Worm (Caenorhabditis elegans) whole organism, L4 larva: ENCODE data around the gene srbc-79.

Experiments
- F10B5.3 ChIP-seq: sonication (generic microtip); optimal IDR thresholded peaks from 2 replicates; lab custom pipeline; 2016; ENCODE audit warnings: mild to moderate bottlenecking, missing genetic modification characterization, missing compliant biosample characterization
- F49E8.2 ChIP-seq: sonication (generic microtip); optimal IDR thresholded peaks from 2 replicates; lab custom pipeline; 2016; ENCODE audit warnings: missing compliant biosample characterization, mild to moderate bottlenecking, missing genetic modification characterization, borderline replicate concordance
- R02D3.7 ChIP-seq: fragments of 150-350 bp; sonication (generic microtip); optimal IDR thresholded peaks from 3 replicates; lab custom pipeline; 2014; ENCODE audit warnings: missing biosample characterization, missing genetic modification characterization
- T26A8.4 ChIP-seq: fragments of 200-800 bp; sonication (Bioruptor generic); IDR thresholded peaks from 2 replicates; pipeline ENCODE4 v1.3.6; 2022; ENCODE audit warnings: missing genetic modification characterization, missing compliant biosample characterization
- Y75B8A.6 ChIP-seq: fragments of 200-800 bp; sonication (Bioruptor generic); IDR thresholded peaks from 2 replicates; pipeline ENCODE4 v1.3.6; 2022; ENCODE audit warnings: missing genetic modification reagents, missing genetic modification characterization, missing compliant biosample characterization
- ZK546.5 ChIP-seq, 2 experiments: sonication (generic microtip); optimal IDR thresholded peaks; 2 replicates each; lab custom pipeline; 2017; ENCODE audit warnings: missing biosample characterization in 2 of 2, missing genetic modification characterization in 2 of 2
- aly-2 ChIP-seq: sonication (generic microtip); optimal IDR thresholded peaks from 2 replicates; lab custom pipeline; 2018; ENCODE audit warnings: missing biosample characterization, missing genetic modification characterization
- ceh-44 ChIP-seq: fragments of 200-800 bp; sonication (Bioruptor generic); IDR thresholded peaks from 2 replicates; pipeline ENCODE4 v1.3.6; 2022; ENCODE audit warnings: missing genetic modification reagents, missing genetic modification characterization, missing compliant biosample characterization
- ceh-62 ChIP-seq: sonication (generic microtip); optimal IDR thresholded peaks from 2 replicates; lab custom pipeline; 2017; ENCODE audit warnings: missing biosample characterization, missing genetic modification characterization
- ceh-82 ChIP-seq: sonication (generic microtip); optimal IDR thresholded peaks from 2 replicates; lab custom pipeline; 2017; ENCODE audit warnings: missing biosample characterization, missing genetic modification characterization
- cey-2 ChIP-seq: sonication (generic microtip); optimal IDR thresholded peaks from 3 replicates; lab custom pipeline; 2017; ENCODE audit warnings: missing genetic modification characterization, mild to moderate bottlenecking, missing compliant biosample characterization, antibody characterized with exemption, borderline replicate concordance; ENCODE audit not compliant: insufficient read depth
- dmd-6 ChIP-seq: fragments of 200-800 bp; sonication (Bioruptor generic); IDR thresholded peaks from 2 replicates; pipeline ENCODE4 v1.3.6; 2022; ENCODE audit warnings: missing genetic modification reagents, missing genetic modification characterization, missing compliant biosample characterization
- dmd-8 ChIP-seq: fragments of 200-800 bp; sonication (Bioruptor generic); IDR thresholded peaks from 2 replicates; pipeline ENCODE4 v1.3.6; 2022; ENCODE audit warnings: missing genetic modification characterization, missing compliant biosample characterization
- dpl-1 ChIP-seq: fragments of 150-350 bp; optimal IDR thresholded peaks from 2 replicates; lab custom pipeline; 2014; ENCODE audit warnings: missing biosample characterization, missing genetic modification reagents, missing genetic modification characterization
- duxl-1 ChIP-seq: sonication (generic microtip); optimal IDR thresholded peaks from 2 replicates; lab custom pipeline; 2016; ENCODE audit warnings: mild to moderate bottlenecking, missing genetic modification characterization, moderate library complexity, missing compliant biosample characterization; ENCODE audit not compliant: poor library complexity
- dve-1 ChIP-seq: sonication (generic microtip); optimal IDR thresholded peaks from 2 replicates; lab custom pipeline; 2017; ENCODE audit warnings: antibody characterized with exemption, mild to moderate bottlenecking, missing genetic modification characterization, missing compliant biosample characterization; ENCODE audit not compliant: insufficient read depth
- egl-43 ChIP-seq: fragments of 200-800 bp; sonication (Bioruptor generic); IDR thresholded peaks from 2 replicates; pipeline ENCODE4 v1.3.6; 2022; ENCODE audit warnings: missing genetic modification reagents, missing genetic modification characterization, missing compliant biosample characterization
- gei-8 ChIP-seq: fragments of 200-800 bp; sonication (Bioruptor generic); optimal IDR thresholded peaks from 2 replicates; lab custom pipeline; 2018; ENCODE audit warnings: mild to moderate bottlenecking, missing genetic modification characterization, missing compliant biosample characterization
- hif-1 ChIP-seq, 2 experiments: sonication (generic microtip); optimal IDR thresholded peaks; 2 replicates each; lab custom pipeline; 2016 to 2017; ENCODE audit warnings: missing compliant biosample characterization in 2 of 2, missing genetic modification characterization in 2 of 2, missing genetic modification reagents in 2 of 2, missing genotype in 2 of 2, mild to moderate bottlenecking in 1 of 2
- hlh-11 ChIP-seq: fragments of 200-800 bp; sonication (Bioruptor generic); optimal IDR thresholded peaks from 2 replicates; lab custom pipeline; 2018; ENCODE audit warnings: mild to moderate bottlenecking, missing genetic modification characterization, missing compliant biosample characterization
- hlh-30 ChIP-seq: sonication (generic microtip); optimal IDR thresholded peaks from 2 replicates; lab custom pipeline; 2017; ENCODE audit warnings: antibody characterized with exemption, mild to moderate bottlenecking, missing genetic modification characterization, missing compliant biosample characterization; ENCODE audit not compliant: insufficient read depth
- lin-1 ChIP-seq: fragments of 200-800 bp; sonication (Bioruptor generic); IDR thresholded peaks from 2 replicates; pipeline ENCODE4 v1.3.6; 2022; ENCODE audit warnings: missing genetic modification reagents, missing genetic modification characterization, missing compliant biosample characterization
- lin-13 ChIP-seq: fragments of 150-350 bp; optimal IDR thresholded peaks from 2 replicates; lab custom pipeline; 2014; ENCODE audit warnings: missing biosample characterization, missing genetic modification reagents, missing genetic modification characterization
- lin-15B ChIP-seq: fragments of 150-350 bp; sonication (generic microtip); optimal IDR thresholded peaks from 3 replicates; lab custom pipeline; 2014; ENCODE audit warnings: missing biosample characterization, missing genetic modification characterization
- lin-38 ChIP-seq: fragments of 200-800 bp; sonication (Bioruptor generic); IDR thresholded peaks from 2 replicates; pipeline ENCODE4 v1.3.6; 2022; ENCODE audit warnings: missing genetic modification reagents, missing genetic modification characterization, missing compliant biosample characterization
- lsy-2 ChIP-seq, 2 experiments: fragments of 150-350 bp in 1 of 2; sonication (generic microtip) in 1 of 2; optimal IDR thresholded peaks; 2 replicates each; lab custom pipeline; 2014 to 2017; ENCODE audit warnings: missing biosample characterization in 2 of 2, missing genetic modification characterization in 2 of 2
- madf-5 ChIP-seq, 2 experiments: fragments of 200-800 bp; sonication (Bioruptor generic); IDR thresholded peaks; 2 replicates each; pipeline ENCODE4 v1.3.6; 2022; ENCODE audit warnings: missing compliant biosample characterization in 2 of 2, missing genetic modification characterization in 2 of 2
- mdt-29 ChIP-seq: fragments of 200-800 bp; sonication (Bioruptor generic); IDR thresholded peaks from 2 replicates; pipeline ENCODE4 v1.3.6; 2022; ENCODE audit warnings: missing genetic modification reagents, missing genetic modification characterization, missing compliant biosample characterization
- mep-1 ChIP-seq: fragments of 150-350 bp; sonication (generic microtip); optimal IDR thresholded peaks from 3 replicates; lab custom pipeline; 2014; ENCODE audit warnings: missing biosample characterization, missing genetic modification characterization
- mxl-3 ChIP-seq: fragments of 200-800 bp; sonication (Bioruptor generic); optimal IDR thresholded peaks from 2 replicates; lab custom pipeline; 2018; ENCODE audit warnings: mild to moderate bottlenecking, missing genetic modification characterization, missing compliant biosample characterization
- nhr-6 ChIP-seq: fragments of 150-350 bp; optimal IDR thresholded peaks from 2 replicates; lab custom pipeline; 2014; ENCODE audit warnings: missing biosample characterization, missing genetic modification characterization
- nhr-76 ChIP-seq: fragments of 150-350 bp; optimal IDR thresholded peaks from 2 replicates; lab custom pipeline; 2014; ENCODE audit warnings: missing biosample characterization, missing genetic modification characterization
- pha-4 ChIP-seq, 2 experiments: fragments of 150-350 bp in 1 of 2; fragments of 200-800 bp in 1 of 2; sonication (Bioruptor generic) in 1 of 2; IDR thresholded peaks in 1 of 2; optimal IDR thresholded peaks in 1 of 2; 2 replicates each; pipeline versions ENCODE4 v1.3.6 to Lab custom; 2014 to 2022; ENCODE audit warnings: missing genetic modification characterization in 2 of 2, missing genetic modification reagents in 2 of 2, missing biosample characterization in 1 of 2, missing compliant biosample characterization in 1 of 2
- pqm-1 ChIP-seq: sonication (generic microtip); optimal IDR thresholded peaks from 2 replicates; lab custom pipeline; 2017; ENCODE audit warnings: missing biosample characterization, missing genetic modification characterization
- sdz-12 ChIP-seq: fragments of 200-800 bp; sonication (Bioruptor generic); optimal IDR thresholded peaks from 2 replicates; lab custom pipeline; 2018; ENCODE audit warnings: mild to moderate bottlenecking, missing genetic modification characterization, missing compliant biosample characterization
- snpc-1.2 ChIP-seq: fragments of 200-800 bp; sonication (Bioruptor generic); IDR thresholded peaks from 2 replicates; pipeline ENCODE4 v1.3.6; 2022; ENCODE audit warnings: missing genetic modification reagents, missing genetic modification characterization, missing compliant biosample characterization
- tra-1 ChIP-seq: fragments of 200-800 bp; sonication (Bioruptor generic); IDR thresholded peaks from 2 replicates; pipeline ENCODE4 v1.3.6; 2022; ENCODE audit warnings: missing genetic modification reagents, missing genetic modification characterization, missing compliant biosample characterization
- unc-62 ChIP-seq, 3 experiments: fragments of 150-350 bp in 1 of 3; sonication (generic microtip); optimal IDR thresholded peaks in 2 of 3; peaks in 1 of 3; 1 replicate in 1 of 3; 2 replicates in 2 of 3; lab custom pipeline; 2014 to 2017; ENCODE audit warnings: missing biosample characterization in 3 of 3, missing genetic modification characterization in 3 of 3, missing genetic modification reagents in 3 of 3, missing genotype in 1 of 3
- zag-1 ChIP-seq: fragments of 150-350 bp; optimal IDR thresholded peaks from 2 replicates; lab custom pipeline; 2014; ENCODE audit warnings: missing biosample characterization, missing genetic modification characterization
- zip-11 ChIP-seq: fragments of 200-800 bp; sonication (Bioruptor generic); IDR thresholded peaks from 2 replicates; pipeline ENCODE4 v1.3.6; 2022; ENCODE audit warnings: missing genetic modification characterization, missing compliant biosample characterization
- zip-2 ChIP-seq: fragments of 150-350 bp; optimal IDR thresholded peaks from 2 replicates; lab custom pipeline; 2014; ENCODE audit warnings: missing biosample characterization, missing genetic modification characterization

The srbc-79 gene

ce11 chrV:20493271-20494231 lies 1.3 kb upstream of the srbc-79 start, which contains the start of gene B0250.5 (continued):
- TF ChIP-seq nhr-6 (no peak), cey-2 (no peak), lin-15B (tag; lab: Kevin White, UChicago) (no peak), hif-1 (tag; optimal IDR thresholded peaks at IDR 0.05; lab: Kevin White, UChicago) (peak in 1 of 2 experiments; percentile 35), zip-2 (no peak), hlh-30 (tag; lab: Kevin White, UChicago) (peak; percentile 35), sdz-12 (GFP tag; lab: Kevin White, UChicago) (no peak), tra-1 (GFP tag; lab: Robert Waterston, UW) (no peak), ceh-44 (GFP tag; lab: Robert Waterston, UW) (no peak), hlh-11 (no peak), dpl-1 (GFP tag; lab: Kevin White, UChicago) (peak; percentile 65), snpc-1.2 (GFP tag; lab: Robert Waterston, UW) (no peak), pha-4 (GFP tag; IDR thresholded peaks at IDR 0.05; lab: Robert Waterston, UW) (no peak), pha-4 (tag; optimal IDR thresholded peaks at IDR 0.05; lab: Kevin White, UChicago) (no peak), madf-5 (GFP tag; IDR thresholded peaks at IDR 0.05; lab: Robert Waterston, UW) (no peak), lin-1 (GFP tag; lab: Robert Waterston, UW) (no peak), duxl-1 (tag; lab: Kevin White, UChicago) (peak; percentile 3), dve-1 (tag; lab: Kevin White, UChicago) (peak; percentile 45), nhr-76 (tag; lab: Kevin White, UChicago) (no peak), lin-38 (GFP tag; lab: Robert Waterston, UW) (peak; percentile 21; the same call in 1 of the 2 replicates), R02D3.7 (tag; lab: Kevin White, UChicago) (no peak), Y75B8A.6 (GFP tag; lab: Robert Waterston, UW) (no peak), mep-1 (peak; percentile 17)

- TF ChIP-seq unc-62 (GFP tag; optimal IDR thresholded peaks at IDR 0.05 in 1 of 2; lab: Kevin White, UChicago) = peak in 1 of 2 experiments; percentile 77
- TF ChIP-seq unc-62 (tag; optimal IDR thresholded peaks at IDR 0.05; lab: Kevin White, UChicago) = no peak
- no peak for TF ChIP-seq pqm-1
Measured at ce11 chrV:20489102-20489501, 3.2 kb downstream of the srbc-79 start, which contains the start of gene srbc-78. Gene srbc-78, minus strand, starts transcription at chrV:20489202.

ce11 chrV:20486549-20486948 lies 5.7 kb downstream of the srbc-79 start:
- TF ChIP-seq lsy-2 (tag; optimal IDR thresholded peaks at IDR 0.05; lab: Kevin White, UChicago) (peak in 1 of 2 experiments; percentile 12), lin-13 (GFP tag; lab: Kevin White, UChicago) (no peak), ZK546.5 (tag; optimal IDR thresholded peaks at IDR 0.05; lab: Kevin White, UChicago) (no peak), hlh-30 (tag; lab: Kevin White, UChicago) (peak; percentile 2), dpl-1 (GFP tag; lab: Kevin White, UChicago) (no peak), gei-8 (GFP tag; lab: Kevin White, UChicago) (no peak)

- TF ChIP-seq ceh-82 (no peak), aly-2 (tag; lab: Kevin White, UChicago) (no peak), dmd-8 (GFP tag; lab: Robert Waterston, UW) (no peak), lin-15B (tag; lab: Kevin White, UChicago) (no peak), dpl-1 (GFP tag; lab: Kevin White, UChicago) (no peak), ceh-62 (tag; lab: Kevin White, UChicago) (no peak), F10B5.3 (tag; lab: Kevin White, UChicago) (no peak), F49E8.2 (tag; lab: Kevin White, UChicago) (no peak), zip-11 (GFP tag; lab: Robert Waterston, UW) (no peak), dmd-6 (GFP tag; lab: Robert Waterston, UW) (no peak), sdz-12 (GFP tag; lab: Kevin White, UChicago) (no peak), T26A8.4 (GFP tag; lab: Robert Waterston, UW) (no peak), dve-1 (tag; lab: Kevin White, UChicago) (no peak), mxl-3 (no peak), zag-1 (no peak), hlh-11 (no peak), egl-43 (GFP tag; lab: Robert Waterston, UW) (no peak), Y75B8A.6 (GFP tag; lab: Robert Waterston, UW) (no peak), mdt-29 (no peak)
Measured at ce11 chrV:20485285-20485684, 7.0 kb downstream of the srbc-79 start, which contains the start of gene dhcr-7. Gene dhcr-7, minus strand, starts transcription at chrV:20485385.
